Worm (Caenorhabditis elegans): ENCODE data around the gene F35H10.10.

DNA sequence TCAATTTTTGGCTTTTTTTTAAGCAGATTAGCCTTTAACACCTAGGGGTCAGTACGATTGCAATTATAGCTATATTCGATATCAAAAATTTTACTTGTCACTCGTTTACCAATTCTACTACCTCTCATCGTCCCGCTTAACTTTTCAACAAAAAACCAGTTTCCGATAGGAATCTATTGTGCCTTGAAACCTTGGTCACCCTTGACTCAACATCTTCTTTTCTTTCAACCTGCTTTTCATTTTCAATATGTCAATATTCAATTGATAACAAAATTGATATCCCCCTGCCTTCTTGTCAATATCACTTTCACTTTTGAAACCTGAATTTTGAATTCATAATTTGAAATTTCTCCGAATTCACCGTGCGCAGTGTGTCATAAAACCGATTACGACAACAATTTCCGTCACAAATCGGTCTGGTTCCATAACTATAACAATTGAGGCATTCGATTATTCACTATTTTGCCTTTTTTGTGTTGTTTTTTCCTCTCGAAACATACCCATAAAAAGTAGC is 10.0 kb downstream of the F35H10.10 start:
- TF ChIP-seq ref-1 (GFP tag; conservative IDR thresholded peaks at IDR 0.05) (no peak), ztf-23 (GFP tag; IDR thresholded peaks at IDR 0.05) (no peak), med-1 (GFP tag; optimal IDR thresholded peaks at IDR 0.05; ENCODE audit: insufficient read depth) (no peak), cog-1 (tag; optimal IDR thresholded peaks at IDR 0.05) (no peak), flt-1 (GFP tag; IDR thresholded peaks at IDR 0.05) (no peak), T22C8.4 (GFP tag; IDR thresholded peaks at IDR 0.05) (no peak)
